Worm (Caenorhabditis elegans): ENCODE results near the gene C07D8.6.

- TF ChIP-seq F13H6.1 (tag; optimal IDR thresholded peaks at IDR 0.05) (no peak), nhr-6 (tag; optimal IDR thresholded peaks at IDR 0.05) (no peak), ztf-11 (tag; optimal IDR thresholded peaks at IDR 0.05) (no peak), nhr-10 (tag; optimal IDR thresholded peaks at IDR 0.05) (no peak), ama-1 (optimal IDR thresholded peaks at IDR 0.05) (no peak), mdl-1 (tag; optimal IDR thresholded peaks at IDR 0.05) (no peak), aly-2 (tag; optimal IDR thresholded peaks at IDR 0.05) (no peak), lin-39 (tag; optimal IDR thresholded peaks at IDR 0.05) (no peak), fos-1 (tag; optimal IDR thresholded peaks at IDR 0.05) (no peak), nhr-12 (tag; optimal IDR thresholded peaks at IDR 0.05) (no peak)
Measured at ce11 chrX:7330685-7331196, 10.6 kb upstream of the C07D8.6 start, which contains the start of gene ttr-30.
